Worm (Caenorhabditis elegans) whole organism, L1 larva: ENCODE measurements around the gene F35B12.9.

Experiments used
- C16A3.4 ChIP-seq: fragments of 150-350 bp; optimal IDR thresholded peaks from 2 replicates; lab custom pipeline; 2014; ENCODE audit warnings: missing biosample characterization, missing genetic modification characterization
- C34B4.2 ChIP-seq: sonication (generic microtip); optimal IDR thresholded peaks from 2 replicates; lab custom pipeline; 2017; ENCODE audit warnings: mild to moderate bottlenecking, missing genetic modification characterization, missing compliant biosample characterization
- F16B12.6 ChIP-seq: fragments of 150-350 bp; optimal IDR thresholded peaks from 2 replicates; lab custom pipeline; 2014; ENCODE audit warnings: missing biosample characterization, missing genetic modification characterization
- Y116A8C.19 ChIP-seq: sonication (generic microtip); optimal IDR thresholded peaks from 2 replicates; lab custom pipeline; 2016; ENCODE audit warnings: missing compliant biosample characterization, missing genetic modification characterization, borderline replicate concordance
- aly-2 ChIP-seq: fragments of 150-350 bp; optimal IDR thresholded peaks from 2 replicates; lab custom pipeline; 2014; ENCODE audit warnings: missing biosample characterization, missing genetic modification characterization
- ceh-82 ChIP-seq, 3 experiments: fragments of 150-350 bp in 1 of 3; sonication (generic microtip) in 2 of 3; optimal IDR thresholded peaks; 2 replicates each; lab custom pipeline; 2014 to 2017; ENCODE audit warnings: missing biosample characterization in 3 of 3, missing genetic modification characterization in 3 of 3
- dpl-1 ChIP-seq, 3 experiments: fragments of 150-350 bp in 2 of 3; sonication (generic microtip) in 1 of 3; optimal IDR thresholded peaks; 2 replicates each; lab custom pipeline; 2014 to 2017; ENCODE audit warnings: missing biosample characterization in 3 of 3, missing genetic modification characterization in 3 of 3, missing genetic modification reagents in 3 of 3
- efl-3 ChIP-seq: fragments of 200-800 bp; sonication (Bioruptor generic); optimal IDR thresholded peaks from 2 replicates; lab custom pipeline; 2018; ENCODE audit warnings: mild to moderate bottlenecking, missing genetic modification characterization, missing compliant biosample characterization
- egl-13 ChIP-seq: sonication (generic microtip); optimal IDR thresholded peaks from 2 replicates; lab custom pipeline; 2016; ENCODE audit warnings: missing genotype, missing genetic modification reagents, missing genetic modification characterization, missing compliant biosample characterization
- elt-2 ChIP-seq: sonication (generic microtip); optimal IDR thresholded peaks from 2 replicates; lab custom pipeline; 2016; ENCODE audit warnings: missing genetic modification characterization, mild to moderate bottlenecking, inconsistent platforms, missing compliant biosample characterization, missing genetic modification reagents
- fkh-8 ChIP-seq: sonication (generic microtip); optimal IDR thresholded peaks from 2 replicates; lab custom pipeline; 2016; ENCODE audit warnings: mild to moderate bottlenecking, missing genetic modification characterization, missing compliant biosample characterization
- grh-1 ChIP-seq: fragments of 200-800 bp; sonication (Bioruptor generic); IDR thresholded peaks from 2 replicates; pipeline ENCODE4 v1.3.6; 2022; ENCODE audit warnings: missing genetic modification reagents, missing genetic modification characterization, missing compliant biosample characterization
- hlh-4 ChIP-seq: sonication (generic microtip); optimal IDR thresholded peaks from 2 replicates; lab custom pipeline; 2016; ENCODE audit warnings: mild to moderate bottlenecking, missing genetic modification characterization, missing compliant biosample characterization
- hpl-2 ChIP-seq: fragments of 150-350 bp; optimal IDR thresholded peaks from 2 replicates; lab custom pipeline; 2014; ENCODE audit warnings: missing biosample characterization, missing genetic modification reagents, missing genetic modification characterization
- irx-1 ChIP-seq: sonication (generic microtip); optimal IDR thresholded peaks from 2 replicates; lab custom pipeline; 2016; ENCODE audit warnings: missing genetic modification characterization, missing compliant biosample characterization
- lin-14 ChIP-seq: fragments of 200-800 bp; sonication (Bioruptor generic); optimal IDR thresholded peaks from 2 replicates; lab custom pipeline; 2018; ENCODE audit warnings: mild to moderate bottlenecking, missing genetic modification characterization, moderate library complexity, missing compliant biosample characterization
- lin-39 ChIP-seq: fragments of 150-350 bp; optimal IDR thresholded peaks from 2 replicates; lab custom pipeline; 2014; ENCODE audit warnings: missing biosample characterization, missing genetic modification reagents, missing genetic modification characterization
- lsy-2 ChIP-seq, 2 experiments: fragments of 150-350 bp; optimal IDR thresholded peaks; 2 replicates each; lab custom pipeline; 2014; ENCODE audit warnings: missing biosample characterization in 2 of 2, missing genetic modification characterization in 2 of 2
- mab-9 ChIP-seq: fragments of 200-800 bp; sonication (Bioruptor generic); IDR thresholded peaks from 2 replicates; pipeline ENCODE4 v1.3.6; 2022; ENCODE audit warnings: missing genetic modification reagents, missing genetic modification characterization, missing compliant biosample characterization
- mdl-1 ChIP-seq, 2 experiments: fragments of 150-350 bp; optimal IDR thresholded peaks; 2 replicates each; lab custom pipeline; 2014 to 2017; ENCODE audit warnings: missing biosample characterization in 2 of 2, missing genetic modification characterization in 2 of 2, inconsistent platforms in 1 of 2
- mef-2 ChIP-seq: fragments of 150-350 bp; optimal IDR thresholded peaks from 2 replicates; lab custom pipeline; 2014; ENCODE audit warnings: missing biosample characterization, missing genetic modification characterization
- mep-1 ChIP-seq: fragments of 150-350 bp; optimal IDR thresholded peaks from 2 replicates; lab custom pipeline; 2014; ENCODE audit warnings: missing biosample characterization, missing genetic modification characterization
- nhr-11 ChIP-seq: fragments of 150-350 bp; optimal IDR thresholded peaks from 2 replicates; lab custom pipeline; 2014; ENCODE audit warnings: missing biosample characterization, missing genetic modification characterization
- nhr-19 ChIP-seq: fragments of 200-800 bp; sonication (Bioruptor generic); conservative IDR thresholded peaks from 2 replicates; pipeline ENCODE4 v1.3.6; 2022; ENCODE audit warnings: missing genetic modification characterization, missing compliant biosample characterization
- nhr-20 ChIP-seq: sonication (generic microtip); optimal IDR thresholded peaks from 2 replicates; lab custom pipeline; 2016; ENCODE audit warnings: mild to moderate bottlenecking, missing genetic modification characterization, missing compliant biosample characterization
- nhr-28 ChIP-seq: fragments of 150-350 bp; optimal IDR thresholded peaks from 2 replicates; lab custom pipeline; 2014; ENCODE audit warnings: missing biosample characterization, missing genetic modification characterization
- nhr-47 ChIP-seq: sonication (generic microtip); optimal IDR thresholded peaks from 2 replicates; lab custom pipeline; 2016; ENCODE audit warnings: mild to moderate bottlenecking, missing genetic modification characterization, moderate library complexity, missing compliant biosample characterization
- nhr-71 ChIP-seq: sonication (generic microtip); optimal IDR thresholded peaks from 2 replicates; lab custom pipeline; 2016; ENCODE audit warnings: mild to moderate bottlenecking, missing genetic modification characterization, moderate library complexity, missing compliant biosample characterization
- nhr-77 ChIP-seq: fragments of 150-350 bp; optimal IDR thresholded peaks from 2 replicates; lab custom pipeline; 2014; ENCODE audit warnings: missing biosample characterization, missing genetic modification characterization
- nhr-85 ChIP-seq: sonication (generic microtip); peaks from one replicate; lab custom pipeline; 2016; ENCODE audit warnings: missing genetic modification characterization, inconsistent platforms, missing compliant biosample characterization
- nhr-90 ChIP-seq: sonication (generic microtip); optimal IDR thresholded peaks from 2 replicates; lab custom pipeline; 2016; ENCODE audit warnings: mild to moderate bottlenecking, missing genetic modification characterization, missing compliant biosample characterization; ENCODE audit not compliant: poor library complexity
- pag-3 ChIP-seq: sonication (generic microtip); optimal IDR thresholded peaks from 2 replicates; lab custom pipeline; 2017; ENCODE audit warnings: missing genetic modification characterization, mild to moderate bottlenecking, missing compliant biosample characterization, antibody characterized with exemption, borderline replicate concordance; ENCODE audit not compliant: insufficient read depth
- pax-3 ChIP-seq: fragments of 200-800 bp; sonication (Bioruptor generic); optimal IDR thresholded peaks from 2 replicates; lab custom pipeline; 2018; ENCODE audit warnings: mild to moderate bottlenecking, missing genetic modification characterization, moderate library complexity, missing compliant biosample characterization
- pqm-1 ChIP-seq: sonication (generic microtip); optimal IDR thresholded peaks from 3 replicates; lab custom pipeline; 2017; ENCODE audit warnings: missing biosample characterization, missing genetic modification characterization
- skn-1 ChIP-seq: fragments of 150-350 bp; optimal IDR thresholded peaks from 2 replicates; lab custom pipeline; 2014; ENCODE audit warnings: missing biosample characterization, missing genetic modification characterization
- snpc-4 ChIP-seq: fragments of 150-350 bp; optimal IDR thresholded peaks from 2 replicates; lab custom pipeline; 2014; ENCODE audit warnings: missing biosample characterization, missing genetic modification characterization
- snu-23 ChIP-seq: sonication (generic microtip); optimal IDR thresholded peaks from 2 replicates; lab custom pipeline; 2016; ENCODE audit warnings: missing genetic modification characterization, missing compliant biosample characterization
- sptf-1 ChIP-seq: fragments of 150-350 bp; optimal IDR thresholded peaks from 2 replicates; lab custom pipeline; 2014; ENCODE audit warnings: missing biosample characterization, missing genetic modification characterization
- sup-37 ChIP-seq: fragments of 200-800 bp; sonication (Bioruptor generic); optimal IDR thresholded peaks from 2 replicates; lab custom pipeline; 2018; ENCODE audit warnings: mild to moderate bottlenecking, missing genetic modification characterization, missing compliant biosample characterization
- swsn-7 ChIP-seq: sonication (generic microtip); optimal IDR thresholded peaks from 2 replicates; lab custom pipeline; 2016; ENCODE audit warnings: missing genetic modification characterization, missing compliant biosample characterization
- unc-30 ChIP-seq: sonication (generic microtip); optimal IDR thresholded peaks from 2 replicates; lab custom pipeline; 2017; ENCODE audit warnings: missing biosample characterization, missing genetic modification characterization
- unc-62 ChIP-seq: fragments of 150-350 bp; optimal IDR thresholded peaks from 2 replicates; lab custom pipeline; 2014; ENCODE audit warnings: missing biosample characterization, missing genetic modification reagents, missing genetic modification characterization
- zag-1 ChIP-seq: fragments of 150-350 bp; optimal IDR thresholded peaks from 2 replicates; lab custom pipeline; 2014; ENCODE audit warnings: missing biosample characterization, missing genetic modification characterization
- zip-4 ChIP-seq: fragments of 200-800 bp; sonication (Bioruptor generic); optimal IDR thresholded peaks from 2 replicates; lab custom pipeline; 2018; ENCODE audit warnings: mild to moderate bottlenecking, missing genetic modification characterization, moderate library complexity, missing compliant biosample characterization
- ztf-11 ChIP-seq, 2 experiments: sonication (generic microtip); optimal IDR thresholded peaks; 2 replicates each; lab custom pipeline; 2016 to 2017; ENCODE audit warnings: missing genetic modification characterization in 2 of 2, missing biosample characterization in 1 of 2, missing compliant biosample characterization in 1 of 2
- ztf-4 ChIP-seq: fragments of 150-350 bp; optimal IDR thresholded peaks from 2 replicates; lab custom pipeline; 2014; ENCODE audit warnings: missing biosample characterization, missing genetic modification characterization

The F35B12.9 gene

ce11 chrV:11574563-11574962, 26.4 kb upstream of the F35B12.9 start:
- no peak for TF ChIP-seq unc-62 (GFP tag; lab: Kevin White, UChicago)
- no peak for TF ChIP-seq irx-1 (tag; lab: Kevin White, UChicago)
- no peak for TF ChIP-seq C34B4.2 (tag; lab: Kevin White, UChicago)
- TF ChIP-seq ztf-4 (tag; lab: Kevin White, UChicago): no peak
- TF ChIP-seq hlh-4 (tag; lab: Kevin White, UChicago): no peak
- peak in 1 of 2 experiments; percentile 51 for TF ChIP-seq lsy-2 (tag; optimal IDR thresholded peaks at IDR 0.05; lab: Kevin White, UChicago)
- no peak for TF ChIP-seq ztf-11 (tag; optimal IDR thresholded peaks at IDR 0.05; lab: Kevin White, UChicago)

DNA sequence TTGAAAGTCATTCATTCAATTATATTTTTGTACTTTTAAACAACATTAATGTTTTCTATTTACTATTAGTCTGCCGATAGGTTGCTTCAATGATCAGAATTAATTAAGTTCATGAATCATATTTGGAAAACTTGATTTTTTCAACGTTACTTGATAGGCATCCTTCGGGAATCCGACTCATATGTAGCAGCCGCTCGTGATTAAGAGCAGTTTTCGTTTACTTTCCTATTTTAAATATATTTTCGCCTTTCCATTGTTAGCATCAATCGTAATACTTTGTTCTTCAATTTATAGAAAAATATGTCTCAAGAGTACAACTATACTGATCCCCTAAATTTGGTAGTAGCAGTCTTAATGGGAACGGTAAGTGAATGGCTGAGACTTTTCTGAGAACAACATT, 20.1 kb upstream of the F35B12.9 start, which contains the start of gene srx-90:
srx-90 (plus strand) TSS at position 301 of the 400 bp plus-strand sequence.
- no peak for TF ChIP-seq ztf-11 (tag; optimal IDR thresholded peaks at IDR 0.05; lab: Kevin White, UChicago)
- TF ChIP-seq lin-14 (GFP tag; lab: Kevin White, UChicago): no peak
- no peak for TF ChIP-seq nhr-19 (GFP tag; lab: Robert Waterston, UW)
- no peak for TF ChIP-seq mdl-1 (tag; optimal IDR thresholded peaks at IDR 0.05; lab: Kevin White, UChicago)
- no peak for TF ChIP-seq F16B12.6
- no peak for TF ChIP-seq efl-3 (GFP tag; lab: Kevin White, UChicago)

DNA sequence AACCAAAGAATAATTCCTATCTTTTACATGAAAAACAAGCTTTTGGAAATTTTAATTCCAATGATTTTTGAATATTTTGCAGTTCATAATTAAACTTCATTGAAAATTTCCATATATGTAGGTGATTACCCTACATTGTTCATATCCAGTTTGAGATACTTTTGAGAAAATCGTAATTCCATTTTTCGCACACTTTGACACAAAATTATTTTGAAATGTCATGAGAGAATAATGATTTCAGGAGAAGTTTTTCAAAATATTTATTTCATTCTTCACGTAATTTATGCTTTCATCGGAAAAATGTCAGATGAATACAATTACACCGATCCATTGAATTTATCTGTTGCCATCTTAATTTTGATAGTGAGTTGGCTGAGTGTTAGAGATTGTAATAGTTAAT, 17.8 kb upstream of the F35B12.9 start, which contains the start of gene srx-88:
srx-88 (plus strand) TSS at position 301 of the 400 bp plus-strand sequence.
- TF ChIP-seq nhr-20 (tag; lab: Kevin White, UChicago) (no peak), fkh-8 (tag; lab: Kevin White, UChicago) (no peak), efl-3 (GFP tag; lab: Kevin White, UChicago) (no peak), pax-3 (tag; lab: Kevin White, UChicago) (no peak), aly-2 (tag; lab: Kevin White, UChicago) (no peak), mep-1 (tag; lab: Kevin White, UChicago) (no peak), nhr-11 (tag; lab: Kevin White, UChicago) (no peak), zag-1 (no peak), mdl-1 (tag; optimal IDR thresholded peaks at IDR 0.05; lab: Kevin White, UChicago) (no peak), nhr-19 (GFP tag; lab: Robert Waterston, UW) (no peak), lin-39 (tag; lab: Kevin White, UChicago) (no peak), egl-13 (tag; lab: Kevin White, UChicago) (no peak), pqm-1 (tag; lab: Kevin White, UChicago) (no peak), hpl-2 (GFP tag; lab: Kevin White, UChicago) (no peak), sup-37 (GFP tag; lab: Kevin White, UChicago) (no peak)

ce11 chrV:11585122-11585521, 15.8 kb upstream of the F35B12.9 start:
- TF ChIP-seq mab-9 (no peak), dpl-1 (GFP tag; optimal IDR thresholded peaks at IDR 0.05; lab: Kevin White, UChicago) (peak in 1 of 3 experiments; percentile 0), grh-1 (0 out of 2 replicates have a peak, but pooled peaks have one; percentile 28), nhr-85 (peak; percentile 87), swsn-7 (peak; percentile 29), snpc-4 (tag; lab: Kevin White, UChicago) (peak; percentile 97), nhr-20 (tag; lab: Kevin White, UChicago) (peak; percentile 75), mep-1 (tag; lab: Kevin White, UChicago) (no peak), sptf-1 (no peak), elt-2 (tag; lab: Kevin White, UChicago) (peak; percentile 61), nhr-90 (tag; lab: Kevin White, UChicago) (peak; percentile 62), unc-30 (tag; lab: Kevin White, UChicago) (no peak), mef-2 (tag; lab: Kevin White, UChicago) (no peak), nhr-28 (no peak), nhr-71 (tag; lab: Kevin White, UChicago) (peak; percentile 80), snu-23 (no peak), zip-4 (GFP tag; lab: Kevin White, UChicago) (peak; percentile 70), C34B4.2 (tag; lab: Kevin White, UChicago) (no peak), nhr-77 (tag; lab: Kevin White, UChicago) (no peak), ztf-11 (tag; optimal IDR thresholded peaks at IDR 0.05; lab: Kevin White, UChicago) (no peak), pag-3 (tag; lab: Kevin White, UChicago) (no peak), C16A3.4 (tag; lab: Kevin White, UChicago) (no peak), Y116A8C.19 (tag; lab: Kevin White, UChicago) (no peak), skn-1 (peak; percentile 11), nhr-47 (tag; lab: Kevin White, UChicago) (peak; percentile 54), ceh-82 (tag; optimal IDR thresholded peaks at IDR 0.05; lab: Kevin White, UChicago) (peak; percentile 42 to 54 (median 49)), egl-13 (tag; lab: Kevin White, UChicago) (no peak)
